Fruit fly (Drosophila melanogaster): ENCODE measurements around the gene hiro.

dm6 chr3L:699368-700150 is 11.8 kb upstream of the hiro start:
- TF ChIP-seq Myc (optimal IDR thresholded peaks at IDR 0.05) (no peak), psq (optimal IDR thresholded peaks at IDR 0.05) (no peak), insv (optimal IDR thresholded peaks at IDR 0.05) (no peak)
